Worm (Caenorhabditis elegans) whole organism, late embryonic: Measurements from ENCODE around the gene mesp-1.

Experiments used
- C08G9.2 ChIP-seq: sonication (generic microtip); optimal IDR thresholded peaks from 2 replicates; lab custom pipeline; 2016; ENCODE audit warnings: mild to moderate bottlenecking, missing genetic modification characterization, moderate library complexity, missing compliant biosample characterization
- K09A11.1 ChIP-seq: sonication (generic microtip); optimal IDR thresholded peaks from 2 replicates; lab custom pipeline; 2017; ENCODE audit warnings: antibody characterized with exemption, mild to moderate bottlenecking, missing genetic modification characterization, missing compliant biosample characterization; ENCODE audit not compliant: insufficient read depth
- T23F11.4 ChIP-seq: fragments of 200-800 bp; sonication (Bioruptor generic); optimal IDR thresholded peaks from 2 replicates; lab custom pipeline; 2018; ENCODE audit warnings: mild to moderate bottlenecking, missing genetic modification characterization, missing compliant biosample characterization
- ceh-14 ChIP-seq: sonication (generic microtip); optimal IDR thresholded peaks from 2 replicates; lab custom pipeline; 2016; ENCODE audit warnings: missing genotype, missing genetic modification characterization, missing compliant biosample characterization
- ceh-18 ChIP-seq: sonication (generic microtip); optimal IDR thresholded peaks from 2 replicates; lab custom pipeline; 2016; ENCODE audit warnings: missing genetic modification characterization, missing compliant biosample characterization
- ceh-2 ChIP-seq: sonication (generic microtip); optimal IDR thresholded peaks from 2 replicates; lab custom pipeline; 2016; ENCODE audit warnings: missing genotype, missing genetic modification characterization, missing compliant biosample characterization
- ceh-24 ChIP-seq: sonication (generic microtip); optimal IDR thresholded peaks from 2 replicates; lab custom pipeline; 2016; ENCODE audit warnings: mild to moderate bottlenecking, missing genetic modification characterization, missing compliant biosample characterization
- ceh-31 ChIP-seq: sonication (generic microtip); optimal IDR thresholded peaks from 2 replicates; lab custom pipeline; 2016; ENCODE audit warnings: missing genetic modification characterization, missing compliant biosample characterization
- ceh-34 ChIP-seq: sonication (generic microtip); optimal IDR thresholded peaks from 2 replicates; lab custom pipeline; 2016; ENCODE audit warnings: mild to moderate bottlenecking, missing genetic modification characterization, missing compliant biosample characterization
- ceh-48 ChIP-seq: sonication (generic microtip); optimal IDR thresholded peaks from 2 replicates; lab custom pipeline; 2016; ENCODE audit warnings: missing genetic modification characterization, inconsistent platforms, missing compliant biosample characterization
- che-1 ChIP-seq: sonication (generic microtip); optimal IDR thresholded peaks from 2 replicates; lab custom pipeline; 2016; ENCODE audit warnings: mild to moderate bottlenecking, missing genetic modification characterization, missing compliant biosample characterization
- dmd-4 ChIP-seq: sonication (generic microtip); optimal IDR thresholded peaks from 2 replicates; lab custom pipeline; 2016; ENCODE audit warnings: borderline replicate concordance, missing genetic modification characterization, missing compliant biosample characterization
- eyg-1 ChIP-seq: sonication (generic microtip); optimal IDR thresholded peaks from 2 replicates; lab custom pipeline; 2016; ENCODE audit warnings: missing genotype, missing genetic modification characterization, missing compliant biosample characterization
- fkh-10 ChIP-seq: fragments of 150-350 bp; optimal IDR thresholded peaks from 2 replicates; lab custom pipeline; 2014; ENCODE audit warnings: missing biosample characterization, missing genetic modification reagents, missing genetic modification characterization
- fkh-6 ChIP-seq: sonication (generic microtip); optimal IDR thresholded peaks from 2 replicates; lab custom pipeline; 2016; ENCODE audit warnings: missing genetic modification characterization, missing compliant biosample characterization
- hlh-15 ChIP-seq: sonication (generic microtip); optimal IDR thresholded peaks from 2 replicates; lab custom pipeline; 2016; ENCODE audit warnings: missing genetic modification characterization, missing compliant biosample characterization
- hlh-30 ChIP-seq: sonication (generic microtip); optimal IDR thresholded peaks from 2 replicates; lab custom pipeline; 2017; ENCODE audit warnings: antibody characterized with exemption, missing genetic modification characterization, missing compliant biosample characterization; ENCODE audit not compliant: insufficient read depth
- hlh-6 ChIP-seq: sonication (generic microtip); optimal IDR thresholded peaks from 2 replicates; lab custom pipeline; 2016; ENCODE audit warnings: missing genotype, missing genetic modification characterization, missing compliant biosample characterization
- lim-6 ChIP-seq: sonication (generic microtip); optimal IDR thresholded peaks from 2 replicates; lab custom pipeline; 2016; ENCODE audit warnings: missing genetic modification characterization, missing compliant biosample characterization
- madf-2 ChIP-seq: sonication (generic microtip); optimal IDR thresholded peaks from 2 replicates; lab custom pipeline; 2017; ENCODE audit warnings: missing genetic modification characterization, missing compliant biosample characterization
- nhr-11 ChIP-seq: fragments of 150-350 bp; optimal IDR thresholded peaks from 2 replicates; lab custom pipeline; 2014; ENCODE audit warnings: missing biosample characterization, missing genetic modification characterization
- nhr-232 ChIP-seq: sonication (generic microtip); optimal IDR thresholded peaks from 2 replicates; lab custom pipeline; 2016; ENCODE audit warnings: missing genetic modification characterization, missing compliant biosample characterization
- pag-3 ChIP-seq: sonication (generic microtip); optimal IDR thresholded peaks from 2 replicates; lab custom pipeline; 2016; ENCODE audit warnings: missing compliant biosample characterization, missing genetic modification characterization, borderline replicate concordance
- pax-1 ChIP-seq: fragments of 150-350 bp; optimal IDR thresholded peaks from 2 replicates; lab custom pipeline; 2014; ENCODE audit warnings: missing biosample characterization, missing genetic modification characterization
- pha-2 ChIP-seq: sonication (generic microtip); optimal IDR thresholded peaks from 2 replicates; lab custom pipeline; 2017; ENCODE audit warnings: mild to moderate bottlenecking, missing genetic modification characterization, missing compliant biosample characterization
- pha-4 ChIP-seq: fragments of 150-350 bp; optimal IDR thresholded peaks from 2 replicates; lab custom pipeline; 2018; ENCODE audit warnings: missing biosample characterization, missing genetic modification reagents, missing genetic modification characterization
- pqm-1 ChIP-seq: sonication (generic microtip); optimal IDR thresholded peaks from 2 replicates; lab custom pipeline; 2016; ENCODE audit warnings: missing genetic modification characterization, missing compliant biosample characterization
- pros-1 ChIP-seq: fragments of 150-350 bp; optimal IDR thresholded peaks from 2 replicates; lab custom pipeline; 2014; ENCODE audit warnings: missing biosample characterization, missing genetic modification reagents, missing genetic modification characterization
- rnt-1 ChIP-seq: sonication (generic microtip); optimal IDR thresholded peaks from 2 replicates; lab custom pipeline; 2016; ENCODE audit warnings: missing genetic modification characterization, missing compliant biosample characterization
- sdc-2 ChIP-seq: sonication (generic microtip); optimal IDR thresholded peaks from 2 replicates; lab custom pipeline; 2016; ENCODE audit warnings: missing genotype, missing genetic modification characterization, missing compliant biosample characterization
- tbx-7 ChIP-seq: sonication (generic microtip); optimal IDR thresholded peaks from 2 replicates; lab custom pipeline; 2016; ENCODE audit warnings: missing genotype, missing genetic modification characterization, missing compliant biosample characterization
- ttx-3 ChIP-seq: sonication (generic microtip); optimal IDR thresholded peaks from 2 replicates; lab custom pipeline; 2016; ENCODE audit warnings: missing genetic modification reagents, missing genetic modification characterization, missing compliant biosample characterization
- unc-3 ChIP-seq, 2 experiments: fragments of 200-800 bp in 1 of 2; sonication (Bioruptor generic) in 1 of 2; sonication (generic microtip) in 1 of 2; conservative IDR thresholded peaks in 1 of 2; optimal IDR thresholded peaks in 1 of 2; 2 replicates each; pipeline versions ENCODE4 v1.3.6 to Lab custom; 2016 to 2022; ENCODE audit warnings: missing compliant biosample characterization in 2 of 2, missing genetic modification characterization in 2 of 2, missing genetic modification reagents in 1 of 2
- unc-42 ChIP-seq: sonication (generic microtip); optimal IDR thresholded peaks from 2 replicates; lab custom pipeline; 2016; ENCODE audit warnings: missing genotype, missing genetic modification characterization, missing compliant biosample characterization
- unc-55 ChIP-seq: sonication (generic microtip); optimal IDR thresholded peaks from 2 replicates; lab custom pipeline; 2017; ENCODE audit warnings: missing biosample characterization, missing genetic modification reagents, missing genetic modification characterization
- unc-86 ChIP-seq: sonication (generic microtip); optimal IDR thresholded peaks from 2 replicates; lab custom pipeline; 2016; ENCODE audit warnings: missing genetic modification characterization, missing compliant biosample characterization
- zip-5 ChIP-seq: sonication (generic microtip); optimal IDR thresholded peaks from 2 replicates; lab custom pipeline; 2016; ENCODE audit warnings: missing genetic modification characterization, missing compliant biosample characterization
- ztf-16 ChIP-seq: sonication (generic microtip); optimal IDR thresholded peaks from 2 replicates; lab custom pipeline; 2017; ENCODE audit warnings: missing genetic modification characterization, missing compliant biosample characterization

Gene mesp-1

ce11 chrIV:8514546-8514945 is 15.4 kb downstream of the mesp-1 start:
- no peak for TF ChIP-seq ceh-31 (tag; lab: Kevin White, UChicago)
- no peak for TF ChIP-seq nhr-232 (tag; lab: Kevin White, UChicago)
- no peak for TF ChIP-seq lim-6 (tag; lab: Kevin White, UChicago)
- TF ChIP-seq pax-1 (tag; lab: Kevin White, UChicago) = no peak
- TF ChIP-seq unc-3 (GFP tag; conservative IDR thresholded peaks at IDR 0.05; lab: Robert Waterston, UW) = no peak
- no peak for TF ChIP-seq unc-3 (tag; optimal IDR thresholded peaks at IDR 0.05; lab: Kevin White, UChicago)

- TF ChIP-seq dmd-4 (tag; lab: Kevin White, UChicago) (no peak), eyg-1 (no peak), madf-2 (tag; lab: Kevin White, UChicago) (no peak), ttx-3 (tag; lab: Kevin White, UChicago) (no peak), hlh-30 (no peak), pag-3 (tag; lab: Kevin White, UChicago) (no peak), pax-1 (tag; lab: Kevin White, UChicago) (no peak), ztf-16 (no peak), C08G9.2 (tag; lab: Kevin White, UChicago) (no peak), zip-5 (tag; lab: Kevin White, UChicago) (no peak), pros-1 (no peak), fkh-10 (GFP tag; lab: Kevin White, UChicago) (no peak)
Measured at ce11 chrIV:8519949-8520348, 20.8 kb downstream of the mesp-1 start.

ce11 chrIV:8520594-8520993 is 21.5 kb downstream of the mesp-1 start, which contains the start of gene pkg-2:
Gene pkg-2, plus strand, starts transcription at chrIV:8520894.
- TF ChIP-seq pax-1 (tag; lab: Kevin White, UChicago) (no peak), ceh-14 (tag; lab: Kevin White, UChicago) (no peak), unc-55 (GFP tag; lab: Kevin White, UChicago) (no peak), ceh-48 (tag; lab: Kevin White, UChicago) (no peak), unc-86 (tag; lab: Kevin White, UChicago) (no peak), tbx-7 (no peak), K09A11.1 (tag; lab: Kevin White, UChicago) (no peak), che-1 (tag; lab: Kevin White, UChicago) (no peak), hlh-15 (tag; lab: Kevin White, UChicago) (no peak), sdc-2 (tag; lab: Kevin White, UChicago) (no peak), ceh-34 (tag; lab: Kevin White, UChicago) (no peak), hlh-30 (no peak), unc-42 (tag; lab: Kevin White, UChicago) (no peak), pag-3 (tag; lab: Kevin White, UChicago) (no peak)

- TF ChIP-seq rnt-1 (tag; lab: Kevin White, UChicago) = no peak
- no peak for TF ChIP-seq ceh-24 (tag; lab: Kevin White, UChicago)
- no peak for TF ChIP-seq nhr-11
- no peak for TF ChIP-seq C08G9.2 (tag; lab: Kevin White, UChicago)
Measured at ce11 chrIV:8523981-8524380, 24.9 kb downstream of the mesp-1 start.

ce11 chrIV:8526050-8526449 is 26.9 kb downstream of the mesp-1 start:
- TF ChIP-seq fkh-6 (tag; lab: Kevin White, UChicago) (no peak), ceh-18 (tag; lab: Kevin White, UChicago) (peak; percentile 73), unc-55 (GFP tag; lab: Kevin White, UChicago) (peak; percentile 73)

ce11 chrIV:8526579-8526978 is 27.5 kb downstream of the mesp-1 start:
- TF ChIP-seq pqm-1 (tag; lab: Kevin White, UChicago) (no peak), T23F11.4 (GFP tag; lab: Kevin White, UChicago) (no peak), pha-2 (tag; lab: Kevin White, UChicago) (no peak), che-1 (tag; lab: Kevin White, UChicago) (no peak), unc-42 (tag; lab: Kevin White, UChicago) (no peak), pax-1 (tag; lab: Kevin White, UChicago) (no peak), dmd-4 (tag; lab: Kevin White, UChicago) (no peak), ceh-24 (tag; lab: Kevin White, UChicago) (no peak), hlh-30 (no peak), ceh-2 (tag; lab: Kevin White, UChicago) (no peak), pag-3 (tag; lab: Kevin White, UChicago) (no peak), lim-6 (tag; lab: Kevin White, UChicago) (no peak), ceh-18 (tag; lab: Kevin White, UChicago) (no peak), pha-4 (tag; lab: Kevin White, UChicago) (no peak), hlh-6 (tag; lab: Kevin White, UChicago) (no peak)
